Fruit fly (Drosophila melanogaster): ENCODE measurements around the gene Cpr72Ec.

DNA sequence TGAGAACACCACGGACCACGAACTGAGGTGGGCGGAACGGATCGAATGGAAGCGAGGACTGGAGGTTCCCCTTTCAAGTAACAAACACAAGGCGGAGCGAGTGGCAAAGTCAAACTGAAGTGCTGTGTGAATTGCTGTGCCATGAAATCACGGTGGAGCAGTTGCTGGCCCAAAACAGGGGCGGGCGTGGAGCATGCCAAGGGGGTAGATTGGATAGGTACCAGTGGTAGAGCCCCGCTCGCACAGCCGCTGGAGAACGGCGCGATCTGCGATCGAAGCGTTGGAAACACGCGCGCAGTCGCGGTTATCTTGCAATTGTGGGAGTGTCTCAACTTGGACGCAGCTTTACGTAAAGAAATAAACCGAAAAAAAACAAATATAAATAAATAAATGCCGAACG, 39.4 kb downstream of the Cpr72Ec start, which contains the start of gene CG13038:
- TF ChIP-seq psq (optimal IDR thresholded peaks at IDR 0.05) (no peak), h (optimal IDR thresholded peaks at IDR 0.05) (no peak), insv (optimal IDR thresholded peaks at IDR 0.05) (no peak)
